Fruit fly (Drosophila melanogaster) whole organism, wandering third instar larva: ENCODE data around the gene Pfas.

Experiments used
- Abd-B ChIP-seq: fragments of >200 bp; optimal IDR thresholded peaks from 2 replicates; lab custom pipeline; 2017; ENCODE audit warnings: missing biosample characterization, missing genetic modification characterization
- CG32264 ChIP-seq: fragments of 200-800 bp; sonication (Bioruptor generic); optimal IDR thresholded peaks from 2 replicates; lab custom pipeline; 2016; ENCODE audit warnings: missing biosample characterization, missing genetic modification characterization
- CG9705 ChIP-seq: fragments of 200-800 bp; sonication (Bioruptor generic); optimal IDR thresholded peaks from 2 replicates; lab custom pipeline; 2018; ENCODE audit warnings: missing biosample characterization, mild to moderate bottlenecking, missing genetic modification characterization
- CrebA ChIP-seq: fragments of 200-800 bp; sonication (Bioruptor generic); optimal IDR thresholded peaks from 2 replicates; lab custom pipeline; 2016; ENCODE audit warnings: missing biosample characterization, mild to moderate bottlenecking, missing genetic modification characterization, borderline replicate concordance
- Dfd ChIP-seq: fragments of >200 bp; optimal IDR thresholded peaks from 2 replicates; lab custom pipeline; 2017; ENCODE audit warnings: missing biosample characterization, missing genetic modification characterization
- GATAd ChIP-seq: sonication (Bioruptor generic); optimal IDR thresholded peaks from 2 replicates; lab custom pipeline; 2016; ENCODE audit warnings: missing biosample characterization, missing genetic modification characterization
- HLH106 ChIP-seq: fragments of 200-800 bp; optimal IDR thresholded peaks from 3 replicates; lab custom pipeline; 2019; ENCODE audit warnings: missing biosample characterization, mild to moderate bottlenecking, missing genetic modification characterization, moderate library complexity
- Hnf4 ChIP-seq: fragments of 200-800 bp; sonication (Bioruptor generic); optimal IDR thresholded peaks from 2 replicates; lab custom pipeline; 2016; ENCODE audit warnings: missing biosample characterization, mild to moderate bottlenecking, missing genetic modification characterization
- Hr78 ChIP-seq: fragments of >200 bp; optimal IDR thresholded peaks from 2 replicates; lab custom pipeline; 2017; ENCODE audit warnings: missing biosample characterization, missing genetic modification characterization
- Hr83 ChIP-seq: fragments of 200-300 bp; sonication (Bioruptor generic); optimal IDR thresholded peaks from 2 replicates; lab custom pipeline; 2016; ENCODE audit warnings: missing biosample characterization, mild to moderate bottlenecking, missing genetic modification characterization, moderate library complexity; ENCODE audit not compliant: poor library complexity, severe bottlenecking
- Jra ChIP-seq: sonication (Bioruptor generic); optimal IDR thresholded peaks from 2 replicates; lab custom pipeline; 2016; ENCODE audit warnings: missing biosample characterization, missing genetic modification characterization
- Mio ChIP-seq: sonication (Bioruptor generic); optimal IDR thresholded peaks from 2 replicates; lab custom pipeline; 2016; ENCODE audit warnings: missing biosample characterization, missing genetic modification characterization
- Myc ChIP-seq: fragments of >200 bp; optimal IDR thresholded peaks from 2 replicates; lab custom pipeline; 2017
- N ChIP-seq: fragments of >200 bp; optimal IDR thresholded peaks from 2 replicates; lab custom pipeline; 2018; ENCODE audit warnings: missing biosample characterization, missing external identifiers, missing genetic modification characterization
- OdsH ChIP-seq: fragments of 200-800 bp; sonication (Bioruptor generic); optimal IDR thresholded peaks from 2 replicates; lab custom pipeline; 2016; ENCODE audit warnings: missing biosample characterization, mild to moderate bottlenecking, missing genetic modification characterization
- Rel ChIP-seq, 2 experiments: fragments of 200-800 bp; sonication (Bioruptor generic) in 1 of 2; optimal IDR thresholded peaks; 2 replicates in 1 of 2; 3 replicates in 1 of 2; lab custom pipeline; 2016 to 2019; ENCODE audit warnings: mild to moderate bottlenecking in 2 of 2, missing biosample characterization in 2 of 2, missing genetic modification characterization in 2 of 2, moderate library complexity in 1 of 2
- Sp1 ChIP-seq: fragments of 200-800 bp; sonication (Bioruptor generic); optimal IDR thresholded peaks from 3 replicates; lab custom pipeline; 2019; ENCODE audit warnings: missing biosample characterization, mild to moderate bottlenecking, missing genetic modification characterization, moderate library complexity
- Vsx2 ChIP-seq: fragments of 200-300, 225-300 bp; sonication (Bioruptor generic); optimal IDR thresholded peaks from 2 replicates; lab custom pipeline; 2018; ENCODE audit warnings: missing biosample characterization, missing genetic modification characterization; ENCODE audit not compliant: partially characterized antibody
- br ChIP-seq: fragments of 200-800 bp; sonication (Bioruptor generic); optimal IDR thresholded peaks from 2 replicates; lab custom pipeline; 2016; ENCODE audit warnings: missing biosample characterization, missing genetic modification characterization
- brk ChIP-seq: fragments of 200-800 bp; sonication (Bioruptor generic); optimal IDR thresholded peaks from 2 replicates; lab custom pipeline; 2016; ENCODE audit warnings: missing biosample characterization, mild to moderate bottlenecking, missing genetic modification characterization
- dl ChIP-seq, 2 experiments: fragments of 175-275, 200-275 bp in 1 of 2; fragments of 200-275 bp in 1 of 2; sonication (Bioruptor generic); optimal IDR thresholded peaks; lab custom pipeline; 2018; ENCODE audit warnings: mild to moderate bottlenecking in 2 of 2, missing biosample characterization in 2 of 2, missing genetic modification characterization in 2 of 2, moderate library complexity in 2 of 2; ENCODE audit not compliant: partially characterized antibody in 2 of 2, insufficient read depth in 1 of 2
- dmrt93B ChIP-seq: fragments of 200-800 bp; sonication (Bioruptor generic); optimal IDR thresholded peaks from 2 replicates; lab custom pipeline; 2018; ENCODE audit warnings: missing biosample characterization, mild to moderate bottlenecking, missing genetic modification characterization
- dsf ChIP-seq: sonication (Bioruptor generic); optimal IDR thresholded peaks from 2 replicates; lab custom pipeline; 2016; ENCODE audit warnings: missing biosample characterization, missing genetic modification characterization, borderline replicate concordance
- ey ChIP-seq: fragments of 200-800 bp; sonication (Bioruptor generic); optimal IDR thresholded peaks from 2 replicates; lab custom pipeline; 2016; ENCODE audit warnings: missing biosample characterization, missing genetic modification characterization
- foxo ChIP-seq, 2 experiments: fragments of 200-800 bp; sonication (Bioruptor generic); optimal IDR thresholded peaks; 2 replicates in 1 of 2; 3 replicates in 1 of 2; lab custom pipeline; 2016 to 2017; ENCODE audit warnings: missing biosample characterization in 2 of 2, missing genetic modification characterization in 2 of 2
- fru ChIP-seq: fragments of 200-800 bp; sonication (Bioruptor generic); optimal IDR thresholded peaks from 3 replicates; lab custom pipeline; 2016; ENCODE audit warnings: missing biosample characterization, mild to moderate bottlenecking, missing genetic modification characterization
- h ChIP-seq: fragments of 200-800 bp; sonication (Bioruptor generic); optimal IDR thresholded peaks from 3 replicates; lab custom pipeline; 2016; ENCODE audit warnings: missing biosample characterization, mild to moderate bottlenecking, missing genetic modification characterization
- lola ChIP-seq: fragments of >200 bp; optimal IDR thresholded peaks from 2 replicates; lab custom pipeline; 2017; ENCODE audit warnings: missing biosample characterization, missing genetic modification characterization
- pan ChIP-seq: fragments of >200 bp; optimal IDR thresholded peaks from 2 replicates; lab custom pipeline; 2017
- psq ChIP-seq: fragments of 200-800 bp; sonication (Bioruptor generic); optimal IDR thresholded peaks from 3 replicates; lab custom pipeline; 2017; ENCODE audit warnings: missing biosample characterization, mild to moderate bottlenecking, missing genetic modification characterization, moderate library complexity
- rgr ChIP-seq: fragments of 200-800 bp; sonication (Bioruptor generic); optimal IDR thresholded peaks from 3 replicates; lab custom pipeline; 2016; ENCODE audit warnings: missing biosample characterization, mild to moderate bottlenecking, missing genetic modification characterization
- sage ChIP-seq: fragments of 200-800 bp; sonication (Bioruptor generic); optimal IDR thresholded peaks from 2 replicates; lab custom pipeline; 2016; ENCODE audit warnings: missing biosample characterization, mild to moderate bottlenecking, missing genetic modification characterization
- sv ChIP-seq: fragments of 200-800 bp; sonication (Bioruptor generic); optimal IDR thresholded peaks from 3 replicates; lab custom pipeline; 2016; ENCODE audit warnings: missing biosample characterization, missing genetic modification characterization
- tai ChIP-seq: sonication (Bioruptor generic); optimal IDR thresholded peaks from 2 replicates; lab custom pipeline; 2016; ENCODE audit warnings: missing biosample characterization, missing genetic modification characterization
- usp ChIP-seq: fragments of >200 bp; optimal IDR thresholded peaks from 2 replicates; lab custom pipeline; 2017; ENCODE audit warnings: missing biosample characterization, missing genetic modification characterization
- woc ChIP-seq: sonication (Bioruptor generic); optimal IDR thresholded peaks from 2 replicates; lab custom pipeline; 2016; ENCODE audit warnings: missing biosample characterization, mild to moderate bottlenecking, missing genetic modification characterization

Pfas gene

dm6 chr2L:6075345-6075744 lies 29.5 kb upstream of the Pfas start:
- TF ChIP-seq psq (no peak), HLH106 (tag; lab: Kevin White, UChicago) (no peak), fru (GFP tag; lab: Kevin White, UChicago) (no peak), CG9705 (GFP tag; lab: Kevin White, UChicago) (no peak), br (no peak), h (GFP tag; lab: Kevin White, UChicago) (no peak)

DNA sequence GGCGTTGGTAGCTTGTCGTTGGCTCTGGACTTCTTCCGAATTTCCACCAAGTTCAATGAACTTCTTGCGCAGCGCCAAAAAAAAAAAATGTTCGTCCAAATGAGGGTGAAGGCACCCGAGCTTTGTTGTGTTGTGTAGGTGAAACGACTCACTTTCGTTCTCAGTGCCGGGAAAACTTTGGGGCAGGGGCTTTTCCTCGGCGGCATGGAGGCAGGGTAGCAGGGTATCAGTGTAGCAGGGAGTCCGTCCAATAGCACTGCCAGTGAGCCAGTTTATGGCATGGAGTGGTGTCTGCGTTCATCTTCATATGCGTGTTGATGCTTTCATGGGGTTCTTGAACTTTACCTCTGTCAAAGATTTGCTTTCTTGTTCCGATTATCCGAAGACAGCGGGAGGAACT lies 28.5 kb upstream of the Pfas start:
- TF ChIP-seq Hr83 (GFP tag; lab: Kevin White, UChicago) = no peak
- no peak for TF ChIP-seq foxo (GFP tag; optimal IDR thresholded peaks at IDR 0.05; lab: Kevin White, UChicago)
- no peak for TF ChIP-seq br
- TF ChIP-seq N (GFP tag; lab: Kevin White, UChicago) = no peak
- TF ChIP-seq brk (GFP tag; lab: Kevin White, UChicago) = no peak
- no peak for TF ChIP-seq pan (lab: Kevin White, UChicago)
- TF ChIP-seq GATAd = no peak
- no peak for TF ChIP-seq fru (GFP tag; lab: Kevin White, UChicago)
- TF ChIP-seq Jra (GFP tag; lab: Kevin White, UChicago) = no peak
- TF ChIP-seq Hnf4 (GFP tag; lab: Kevin White, UChicago) = no peak
- no peak for TF ChIP-seq Hr78 (GFP tag; lab: Kevin White, UChicago)
- TF ChIP-seq CrebA (GFP tag; lab: Kevin White, UChicago) = no peak

- TF ChIP-seq sage (GFP tag; lab: Kevin White, UChicago) (no peak), woc (GFP tag; lab: Kevin White, UChicago) (no peak), Sp1 (GFP tag; lab: Kevin White, UChicago) (no peak), h (GFP tag; lab: Kevin White, UChicago) (no peak)
Observed at dm6 chr2L:6073894-6074293, 28.0 kb upstream of the Pfas start.

DNA sequence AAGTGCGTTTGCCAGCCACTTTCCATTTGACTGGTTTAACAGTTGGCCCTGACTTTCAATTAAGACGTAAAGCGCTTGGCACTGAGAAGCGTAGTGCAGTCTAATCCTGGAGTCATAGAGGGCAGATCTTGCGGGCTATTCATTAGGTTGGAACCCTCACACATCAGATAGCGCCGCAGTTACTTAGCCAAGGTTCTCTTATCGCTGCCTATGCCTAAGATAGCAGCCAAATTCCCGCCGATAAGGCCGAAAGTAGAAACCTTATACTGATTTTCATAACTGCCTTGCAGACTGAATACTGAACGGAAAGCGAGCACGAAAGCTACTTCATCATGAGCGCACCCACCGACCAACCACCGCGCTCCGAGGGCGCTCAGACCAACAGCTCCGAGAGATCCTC lies 26.3 kb upstream of the Pfas start:
- TF ChIP-seq Hnf4 (GFP tag; lab: Kevin White, UChicago) (no peak), OdsH (GFP tag; lab: Kevin White, UChicago) (no peak), Hr78 (GFP tag; lab: Kevin White, UChicago) (no peak), foxo (GFP tag; optimal IDR thresholded peaks at IDR 0.05; lab: Kevin White, UChicago) (no peak), Dfd (GFP tag; lab: Kevin White, UChicago) (no peak), Abd-B (GFP tag; lab: Kevin White, UChicago) (no peak), ey (GFP tag; lab: Kevin White, UChicago) (no peak), brk (GFP tag; lab: Kevin White, UChicago) (no peak), Myc (lab: Kevin White, UChicago) (no peak), Jra (GFP tag; lab: Kevin White, UChicago) (no peak), Hr83 (GFP tag; lab: Kevin White, UChicago) (no peak), CG9705 (GFP tag; lab: Kevin White, UChicago) (no peak), h (GFP tag; lab: Kevin White, UChicago) (no peak), Vsx2 (GFP tag; lab: Kevin White, UChicago) (no peak), br (no peak), Rel (GFP tag; optimal IDR thresholded peaks at IDR 0.05; lab: Kevin White, UChicago) (no peak), Rel (tag; optimal IDR thresholded peaks at IDR 0.05; lab: Kevin White, UChicago) (no peak)

DNA sequence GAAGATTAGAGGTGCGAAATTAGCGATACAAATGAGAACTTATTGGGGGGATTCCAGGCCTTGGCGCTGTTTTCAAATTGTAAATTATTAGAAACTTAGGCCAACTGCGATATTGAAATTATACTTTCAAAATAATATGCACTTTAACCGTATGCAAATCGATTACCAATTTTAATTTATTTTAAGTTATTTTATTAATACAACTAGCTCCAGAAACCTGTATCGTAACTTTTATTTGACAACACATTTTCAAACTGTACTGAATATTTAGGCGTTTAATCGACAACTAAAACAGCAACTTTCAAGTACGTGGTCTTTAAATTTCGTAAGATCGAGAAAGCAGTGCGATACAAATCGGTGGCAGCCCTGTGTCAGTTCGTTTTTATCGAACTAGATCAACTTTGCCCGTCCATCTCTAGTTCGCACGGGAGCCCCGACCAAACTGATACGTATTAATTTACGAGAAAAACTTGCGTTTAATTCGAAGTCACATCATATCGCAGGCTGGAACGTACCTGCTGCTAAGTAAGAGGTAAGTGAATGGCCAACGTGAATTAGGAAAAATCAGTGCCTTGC lies 24.9 kb upstream of the Pfas start, which contains the start of the genes CG9154 and Kr-h2:
TSS of gene CG9154 (minus strand) at position 31 of the 576 bp plus-strand sequence.
TSS of gene Kr-h2 (plus strand) at position 335 of the 576 bp plus-strand sequence.
- TF ChIP-seq rgr (GFP tag; lab: Kevin White, UChicago) (peak; percentile 12), Mio (GFP tag; lab: Kevin White, UChicago) (no peak), Rel (GFP tag; optimal IDR thresholded peaks at IDR 0.05; lab: Kevin White, UChicago) (no peak), Rel (tag; optimal IDR thresholded peaks at IDR 0.05; lab: Kevin White, UChicago) (peak; percentile 57), brk (GFP tag; lab: Kevin White, UChicago) (no peak), dsf (peak; percentile 22), lola (GFP tag; lab: Kevin White, UChicago) (no peak), CG9705 (GFP tag; lab: Kevin White, UChicago) (peak; percentile 24), sv (GFP tag; lab: Kevin White, UChicago) (peak; percentile 4), Dfd (GFP tag; lab: Kevin White, UChicago) (no peak), psq (peak; percentile 35), pan (lab: Kevin White, UChicago) (no peak), CrebA (GFP tag; lab: Kevin White, UChicago) (no peak), HLH106 (tag; lab: Kevin White, UChicago) (peak; percentile 70), br (peak; percentile 37), Sp1 (GFP tag; lab: Kevin White, UChicago) (peak; percentile 59), CG32264 (GFP tag; lab: Kevin White, UChicago) (no peak), Abd-B (GFP tag; lab: Kevin White, UChicago) (no peak), N (GFP tag; lab: Kevin White, UChicago) (no peak), usp (no peak), sage (GFP tag; lab: Kevin White, UChicago) (no peak), Hnf4 (GFP tag; lab: Kevin White, UChicago) (peak; percentile 5), Hr78 (GFP tag; lab: Kevin White, UChicago) (no peak), fru (GFP tag; lab: Kevin White, UChicago) (peak; percentile 49), dmrt93B (GFP tag; lab: Kevin White, UChicago) (no peak), tai (GFP tag; lab: Kevin White, UChicago) (no peak), h (GFP tag; lab: Kevin White, UChicago) (peak; percentile 28), dl (GFP tag; optimal IDR thresholded peaks at IDR 0.05; lab: Kevin White, UChicago; ENCODE audit: insufficient read depth in 1 of 2, partially characterized antibody in 2 of 2) (no peak), Hr83 (GFP tag; lab: Kevin White, UChicago) (no peak), GATAd (no peak), foxo (GFP tag; optimal IDR thresholded peaks at IDR 0.05; lab: Kevin White, UChicago) (peak in 1 of 2 experiments; percentile 36)
